Worm (Caenorhabditis elegans): ENCODE results near the gene E02H4.7.

DNA sequence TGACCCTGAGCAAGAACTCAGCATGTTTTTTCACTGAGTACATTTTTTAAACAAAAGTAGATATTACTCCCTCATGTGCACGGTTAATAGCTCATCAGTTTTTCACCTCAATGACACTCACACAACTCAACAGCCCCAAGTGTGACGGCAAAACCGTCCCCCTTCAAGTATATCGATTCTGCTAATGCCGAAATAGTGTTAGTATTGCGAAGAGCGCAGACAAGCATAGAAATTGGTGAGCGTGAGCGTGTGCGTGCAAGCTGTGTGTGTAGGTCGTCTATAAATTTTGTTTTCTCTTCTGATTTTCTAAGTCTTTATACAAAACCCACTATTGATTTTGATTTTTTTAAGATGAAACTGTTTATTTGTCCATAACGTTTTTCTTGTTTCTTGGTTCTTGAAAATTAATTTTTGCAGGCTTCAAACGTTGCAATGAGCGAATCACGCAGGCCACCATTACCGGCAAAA is 17.7 kb upstream of the E02H4.7 start, which contains the start of gene K04C1.2:
- TF ChIP-seq T22C8.4 (GFP tag; IDR thresholded peaks at IDR 0.05) (peak; percentile 77), flt-1 (GFP tag; IDR thresholded peaks at IDR 0.05) (0 out of 2 replicates have a peak, but pooled peaks have one; percentile 29), tab-1 (GFP tag; IDR thresholded peaks at IDR 0.05) (no peak), ref-1 (GFP tag; conservative IDR thresholded peaks at IDR 0.05) (no peak), cog-1 (tag; optimal IDR thresholded peaks at IDR 0.05) (no peak), ztf-29 (GFP tag; IDR thresholded peaks at IDR 0.05) (no peak)
